Worm (Caenorhabditis elegans): ENCODE data around the gene dcr-1.

The dcr-1 gene

ce11 chrIII:8126978-8127377 is 46.9 kb upstream of the dcr-1 start (continued):
- no peak for TF ChIP-seq ceh-90 (tag; optimal IDR thresholded peaks at IDR 0.05)
- TF ChIP-seq unc-30 (tag; optimal IDR thresholded peaks at IDR 0.05) = no peak
- TF ChIP-seq mep-1 (tag; optimal IDR thresholded peaks at IDR 0.05) = peak; percentile 47
- no peak for TF ChIP-seq zag-1 (tag; optimal IDR thresholded peaks at IDR 0.05)
- TF ChIP-seq zip-4 (GFP tag; optimal IDR thresholded peaks at IDR 0.05) = no peak
- TF ChIP-seq lsy-2 (tag; optimal IDR thresholded peaks at IDR 0.05) = peak; percentile 25 to 52
- no peak for TF ChIP-seq xbp-1 (tag; optimal IDR thresholded peaks at IDR 0.05)
- peak; percentile 4 for TF ChIP-seq nhr-71 (tag; optimal IDR thresholded peaks at IDR 0.05)
- no peak for TF ChIP-seq hlh-17 (GFP tag; optimal IDR thresholded peaks at IDR 0.05; ENCODE audit: borderline replicate concordance)
- TF ChIP-seq mdl-1 (tag; optimal IDR thresholded peaks at IDR 0.05) = peak in 1 of 2 experiments; percentile 29
- TF ChIP-seq pag-3 (tag; optimal IDR thresholded peaks at IDR 0.05; ENCODE audit: borderline replicate concordance, insufficient read depth) = no peak
- no peak for TF ChIP-seq isw-1 (GFP tag; IDR thresholded peaks at IDR 0.05)
- no peak for TF ChIP-seq aha-1 (tag; optimal IDR thresholded peaks at IDR 0.05)

- no peak for TF ChIP-seq nhr-12 (tag; optimal IDR thresholded peaks at IDR 0.05)
- TF ChIP-seq nhr-237 (tag; optimal IDR thresholded peaks at IDR 0.05) = peak; percentile 52
- TF ChIP-seq nhr-20 (tag; optimal IDR thresholded peaks at IDR 0.05) = peak; percentile 53
- no peak for TF ChIP-seq pag-3 (tag; optimal IDR thresholded peaks at IDR 0.05; ENCODE audit: borderline replicate concordance, insufficient read depth)
- TF ChIP-seq lin-15B (tag; optimal IDR thresholded peaks at IDR 0.05) = no peak
- TF ChIP-seq ztf-11 (tag; optimal IDR thresholded peaks at IDR 0.05) = no peak
- TF ChIP-seq nhr-11 (tag; optimal IDR thresholded peaks at IDR 0.05) = peak; percentile 41
- TF ChIP-seq lir-3 (tag; optimal IDR thresholded peaks at IDR 0.05; ENCODE audit: poor library complexity) = peak; percentile 58
- peak; percentile 77 for TF ChIP-seq swsn-7 (tag; optimal IDR thresholded peaks at IDR 0.05)
- TF ChIP-seq fkh-8 (tag; optimal IDR thresholded peaks at IDR 0.05) = peak; percentile 36
- TF ChIP-seq pqm-1 (tag; optimal IDR thresholded peaks at IDR 0.05) = no peak
- peak; percentile 84 for TF ChIP-seq lin-14 (GFP tag; optimal IDR thresholded peaks at IDR 0.05)
- TF ChIP-seq alr-1 (tag; optimal IDR thresholded peaks at IDR 0.05; ENCODE audit: borderline replicate concordance) = no peak
- TF ChIP-seq mab-9 (GFP tag; IDR thresholded peaks at IDR 0.05) = no peak
- TF ChIP-seq isw-1 (GFP tag; IDR thresholded peaks at IDR 0.05) = peak; percentile 26; the same call in 1 of the 2 replicates
- TF ChIP-seq ets-5 (GFP tag; IDR thresholded peaks at IDR 0.05) = no peak
- TF ChIP-seq efl-1 (optimal IDR thresholded peaks at IDR 0.05) = peak; percentile 77 to 95
- TF ChIP-seq efl-1 (GFP tag; optimal IDR thresholded peaks at IDR 0.05 in 1 of 2) = peak; percentile 22 to 73
- TF ChIP-seq nhr-28 (tag; optimal IDR thresholded peaks at IDR 0.05) = no peak
- peak; percentile 50 for TF ChIP-seq tbx-2 (tag; optimal IDR thresholded peaks at IDR 0.05)
- TF ChIP-seq elt-2 (tag; optimal IDR thresholded peaks at IDR 0.05) = peak; percentile 22
- peak; percentile 82 for TF ChIP-seq nhr-85 (tag)
- TF ChIP-seq fkh-4 (tag; optimal IDR thresholded peaks at IDR 0.05; ENCODE audit: borderline replicate concordance) = no peak
- TF ChIP-seq lin-35 (GFP tag; optimal IDR thresholded peaks at IDR 0.05) = peak; percentile 32 to 54
- peak; percentile 78 for TF ChIP-seq mep-1 (tag; optimal IDR thresholded peaks at IDR 0.05)
- TF ChIP-seq C04F5.9 (tag; optimal IDR thresholded peaks at IDR 0.05) = no peak
- TF ChIP-seq unc-98 (GFP tag; IDR thresholded peaks at IDR 0.05) = no peak
- no peak for TF ChIP-seq hlh-17 (GFP tag; optimal IDR thresholded peaks at IDR 0.05; ENCODE audit: borderline replicate concordance)
- TF ChIP-seq snu-23 (GFP tag; optimal IDR thresholded peaks at IDR 0.05) = peak; percentile 77
- peak; percentile 48 for TF ChIP-seq nhr-77 (tag; optimal IDR thresholded peaks at IDR 0.05)
- no peak for TF ChIP-seq egl-13 (tag; optimal IDR thresholded peaks at IDR 0.05)
- peak; percentile 71 for TF ChIP-seq rnt-1 (tag; optimal IDR thresholded peaks at IDR 0.05)
- no peak for TF ChIP-seq aha-1 (tag; optimal IDR thresholded peaks at IDR 0.05)
- TF ChIP-seq ceh-82 (tag; optimal IDR thresholded peaks at IDR 0.05) = peak; percentile 12 to 63 (median 48)
- no peak for TF ChIP-seq sup-37 (GFP tag; optimal IDR thresholded peaks at IDR 0.05)
- peak; percentile 56 for TF ChIP-seq xbp-1 (tag; optimal IDR thresholded peaks at IDR 0.05)
- TF ChIP-seq elt-3 (tag; optimal IDR thresholded peaks at IDR 0.05) = peak in 1 of 6 experiments; percentile 30
- TF ChIP-seq hpl-2 (GFP tag; optimal IDR thresholded peaks at IDR 0.05) = no peak
- TF ChIP-seq mef-2 (tag; optimal IDR thresholded peaks at IDR 0.05) = no peak
- TF ChIP-seq nhr-90 (tag; optimal IDR thresholded peaks at IDR 0.05; ENCODE audit: poor library complexity) = peak; percentile 14
- peak; percentile 56 for TF ChIP-seq fos-1 (tag; optimal IDR thresholded peaks at IDR 0.05)
- peak; percentile 16 for TF ChIP-seq irx-1 (tag; optimal IDR thresholded peaks at IDR 0.05)
- peak; percentile 73 to 84 for TF ChIP-seq lsy-2 (tag; optimal IDR thresholded peaks at IDR 0.05)
- peak; percentile 10 for TF ChIP-seq ama-1 (optimal IDR thresholded peaks at IDR 0.05)
These were observed 45.2 kb upstream of the dcr-1 start for ce11 chrIII:8125234-8125633.

All from whole organism, L1 larva.